Worm (Caenorhabditis elegans): ENCODE results near the gene clec-234.

Gene clec-234

DNA sequence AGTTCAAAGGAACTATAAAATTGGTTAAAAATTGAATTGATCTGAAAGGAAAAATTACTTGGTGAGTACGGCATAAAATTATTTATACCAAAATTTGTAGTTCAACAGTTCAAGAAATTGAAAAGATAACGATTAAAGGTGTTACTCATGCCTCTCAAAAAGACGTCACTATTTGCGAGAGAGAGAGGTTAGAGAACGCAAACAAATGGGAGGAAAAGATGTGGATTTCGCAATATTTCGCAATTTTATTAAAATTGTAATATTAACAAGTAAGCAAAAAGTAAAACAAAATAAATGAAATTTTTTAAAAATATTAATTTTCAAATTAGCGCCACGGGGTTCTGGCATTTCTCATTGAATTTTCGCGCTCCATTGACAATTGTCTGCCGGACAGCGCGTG, 38.2 kb downstream of the clec-234 start, which contains the start of gene F13A7.11 (continued):
- TF ChIP-seq nhr-84 (tag; optimal IDR thresholded peaks at IDR 0.05) (no peak), ces-1 (GFP tag; optimal IDR thresholded peaks at IDR 0.05) (no peak), snu-23 (GFP tag; optimal IDR thresholded peaks at IDR 0.05) (no peak), nhr-28 (tag; optimal IDR thresholded peaks at IDR 0.05) (no peak), swsn-7 (tag; optimal IDR thresholded peaks at IDR 0.05) (no peak), nhr-77 (tag; optimal IDR thresholded peaks at IDR 0.05) (no peak), rnt-1 (tag; optimal IDR thresholded peaks at IDR 0.05) (no peak), lin-35 (GFP tag; optimal IDR thresholded peaks at IDR 0.05) (peak in 1 of 2 experiments; percentile 1), fos-1 (tag; optimal IDR thresholded peaks at IDR 0.05) (no peak), hlh-17 (GFP tag; optimal IDR thresholded peaks at IDR 0.05; ENCODE audit: borderline replicate concordance) (no peak), nhr-237 (tag; optimal IDR thresholded peaks at IDR 0.05) (no peak), egl-27 (tag; optimal IDR thresholded peaks at IDR 0.05) (no peak), pqm-1 (tag; optimal IDR thresholded peaks at IDR 0.05) (no peak), isw-1 (GFP tag; IDR thresholded peaks at IDR 0.05) (no peak), sup-37 (GFP tag; optimal IDR thresholded peaks at IDR 0.05) (no peak), lin-14 (GFP tag; optimal IDR thresholded peaks at IDR 0.05) (no peak), snpc-4 (tag; optimal IDR thresholded peaks at IDR 0.05) (no peak), elt-2 (tag; optimal IDR thresholded peaks at IDR 0.05) (peak; percentile 46), nhr-12 (tag; optimal IDR thresholded peaks at IDR 0.05) (no peak), ama-1 (optimal IDR thresholded peaks at IDR 0.05) (no peak), Y116A8C.19 (tag; optimal IDR thresholded peaks at IDR 0.05; ENCODE audit: borderline replicate concordance) (no peak), pax-3 (tag; optimal IDR thresholded peaks at IDR 0.05) (no peak), nhr-11 (tag; optimal IDR thresholded peaks at IDR 0.05) (no peak), xbp-1 (tag; optimal IDR thresholded peaks at IDR 0.05) (no peak), unc-98 (GFP tag; IDR thresholded peaks at IDR 0.05) (no peak), lsy-2 (tag; optimal IDR thresholded peaks at IDR 0.05) (no peak), fkh-8 (tag; optimal IDR thresholded peaks at IDR 0.05) (no peak), mdl-1 (tag; optimal IDR thresholded peaks at IDR 0.05) (no peak), vab-15 (tag; optimal IDR thresholded peaks at IDR 0.05) (no peak), dsc-1 (tag; optimal IDR thresholded peaks at IDR 0.05) (no peak), aha-1 (tag; optimal IDR thresholded peaks at IDR 0.05) (no peak), ztf-11 (tag; optimal IDR thresholded peaks at IDR 0.05) (no peak), grh-1 (GFP tag; IDR thresholded peaks at IDR 0.05) (no peak), nhr-20 (tag; optimal IDR thresholded peaks at IDR 0.05) (no peak), mef-2 (tag; optimal IDR thresholded peaks at IDR 0.05) (no peak), unc-62 (GFP tag; optimal IDR thresholded peaks at IDR 0.05) (no peak), fkh-10 (GFP tag; optimal IDR thresholded peaks at IDR 0.05) (no peak), zip-4 (GFP tag; optimal IDR thresholded peaks at IDR 0.05) (peak; percentile 99), ceh-82 (tag; optimal IDR thresholded peaks at IDR 0.05) (peak in 1 of 3 experiments; percentile 16), unc-86 (tag; optimal IDR thresholded peaks at IDR 0.05) (no peak), lir-3 (tag; optimal IDR thresholded peaks at IDR 0.05; ENCODE audit: poor library complexity) (no peak), ceh-88 (GFP tag; IDR thresholded peaks at IDR 0.05) (no peak), zag-1 (tag; optimal IDR thresholded peaks at IDR 0.05) (no peak), unc-130 (tag; optimal IDR thresholded peaks at IDR 0.05) (no peak), skn-1 (tag; optimal IDR thresholded peaks at IDR 0.05) (peak; percentile 81), sptf-1 (tag; optimal IDR thresholded peaks at IDR 0.05) (no peak), ceh-8 (GFP tag; optimal IDR thresholded peaks at IDR 0.05) (no peak), hpl-2 (GFP tag; optimal IDR thresholded peaks at IDR 0.05) (no peak), hlh-4 (tag; optimal IDR thresholded peaks at IDR 0.05) (no peak), jun-1 (tag; optimal IDR thresholded peaks at IDR 0.05) (no peak), ceh-63 (GFP tag; optimal IDR thresholded peaks at IDR 0.05) (no peak), ceh-90 (tag; optimal IDR thresholded peaks at IDR 0.05) (no peak), unc-30 (tag; optimal IDR thresholded peaks at IDR 0.05) (no peak), C04F5.9 (tag; optimal IDR thresholded peaks at IDR 0.05) (no peak)

All from whole organism, L1 larva.